Fruit fly (Drosophila melanogaster): ENCODE measurements around the gene CG5122.

The CG5122 gene

DNA sequence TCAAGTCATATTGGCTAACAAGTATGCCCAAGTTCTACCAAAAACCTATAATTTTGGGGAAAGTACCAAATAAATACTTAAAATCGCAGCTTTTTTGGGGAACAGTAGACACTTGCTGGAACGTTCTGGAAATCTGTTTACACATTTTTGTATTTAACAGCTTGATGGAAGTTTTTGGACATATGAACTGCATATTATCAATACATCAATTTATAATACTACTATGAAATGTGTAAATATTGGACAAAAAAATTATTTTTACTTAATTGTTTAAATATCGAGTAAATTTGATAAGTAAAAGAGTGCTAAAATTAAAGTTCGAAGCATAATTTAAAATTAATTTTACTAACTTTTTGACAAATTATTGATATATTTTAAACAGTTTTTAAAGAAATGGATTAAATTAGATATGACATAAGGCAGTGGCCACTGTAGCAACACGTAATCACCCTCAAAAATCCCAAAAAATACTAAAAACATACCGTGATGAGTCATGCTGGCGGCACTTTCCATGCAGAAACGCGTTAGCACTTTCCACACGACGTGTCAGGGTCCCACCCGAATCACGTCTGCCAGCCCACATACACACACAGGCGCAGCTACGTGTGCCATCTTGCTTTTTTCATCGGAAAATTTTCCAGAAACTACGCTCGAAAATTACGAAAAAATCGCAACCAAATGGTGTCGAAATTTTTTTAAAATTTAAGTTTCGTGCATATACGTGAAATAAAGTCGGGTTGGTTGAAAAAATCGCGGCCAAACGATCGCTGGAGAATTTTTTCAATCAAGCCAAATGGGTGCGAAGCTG lies 34.8 kb downstream of the CG5122 start, which contains the start of gene Sirt1 (continued):
- TF ChIP-seq CG6254 (GFP tag; optimal IDR thresholded peaks at IDR 0.05) (peak; percentile 43), CG12659 (GFP tag; optimal IDR thresholded peaks at IDR 0.05) (peak; percentile 93), dm (GFP tag; optimal IDR thresholded peaks at IDR 0.05) (no peak), ind (GFP tag; optimal IDR thresholded peaks at IDR 0.05) (peak; percentile 90), Lpt (GFP tag; optimal IDR thresholded peaks at IDR 0.05) (no peak), CG8290 (GFP tag; optimal IDR thresholded peaks at IDR 0.05) (peak; percentile 83), CG8290 (tag; optimal IDR thresholded peaks at IDR 0.05) (peak; percentile 2 to 7), CG12236 (GFP tag; optimal IDR thresholded peaks at IDR 0.05) (no peak), CG1832 (GFP tag; optimal IDR thresholded peaks at IDR 0.05) (no peak), CG13775 (GFP tag; optimal IDR thresholded peaks at IDR 0.05) (peak; percentile 91), ems (GFP tag; optimal IDR thresholded peaks at IDR 0.05) (no peak), oc (tag; optimal IDR thresholded peaks at IDR 0.05) (no peak), inv (GFP tag; IDR thresholded peaks at IDR 0.05; ENCODE audit: partially characterized antibody) (no peak), CG14014 (GFP tag; IDR thresholded peaks at IDR 0.05) (peak; percentile 74; the same call in 1 of the 2 replicates), Ssrp (tag; optimal IDR thresholded peaks at IDR 0.05) (peak; percentile 93), tin (GFP tag; optimal IDR thresholded peaks at IDR 0.05) (peak; percentile 84), Trl (optimal IDR thresholded peaks at IDR 0.05) (no peak), Trl (GFP tag; optimal IDR thresholded peaks at IDR 0.05) (peak; percentile 14), CG6791 (GFP tag; IDR thresholded peaks at IDR 0.05; ENCODE audit: partially characterized antibody) (0 out of 3 replicates have a peak, but pooled peaks have one; percentile 26), CG3163 (GFP tag; optimal IDR thresholded peaks at IDR 0.05) (no peak), sob (GFP tag; IDR thresholded peaks at IDR 0.05) (peak; percentile 61; the same call in 1 of the 2 replicates), CG10979 (tag; optimal IDR thresholded peaks at IDR 0.05) (peak; percentile 87), CG18619 (GFP tag; optimal IDR thresholded peaks at IDR 0.05) (peak; percentile 89), CG15601 (tag; optimal IDR thresholded peaks at IDR 0.05) (peak; percentile 78), CG15479 (GFP tag; optimal IDR thresholded peaks at IDR 0.05) (no peak), cato (GFP tag; optimal IDR thresholded peaks at IDR 0.05; ENCODE audit: borderline replicate concordance) (peak; percentile 73), CG7786 (GFP tag; optimal IDR thresholded peaks at IDR 0.05) (peak; percentile 16), CG18476 (GFP tag; optimal IDR thresholded peaks at IDR 0.05) (peak; percentile 55), Sin3A (optimal IDR thresholded peaks at IDR 0.05) (no peak), lola (GFP tag; optimal IDR thresholded peaks at IDR 0.05) (peak in 1 of 3 experiments; percentile 93), Max (GFP tag; optimal IDR thresholded peaks at IDR 0.05) (peak; percentile 49), chn (GFP tag; optimal IDR thresholded peaks at IDR 0.05) (peak; percentile 35), CG8478 (optimal IDR thresholded peaks at IDR 0.05) (no peak), vfl (GFP tag; optimal IDR thresholded peaks at IDR 0.05) (peak; percentile 10), H15 (GFP tag; IDR thresholded peaks at IDR 0.05) (peak; percentile 56; the same call in 2 of the 3 replicates), CG4360 (GFP tag; IDR thresholded peaks at IDR 0.05) (no peak), CG3726 (GFP tag; IDR thresholded peaks at IDR 0.05) (peak; percentile 77; the same call in 2 of the 3 replicates), unc-4 (GFP tag; IDR thresholded peaks at IDR 0.05; ENCODE audit: partially characterized antibody) (no peak), CG10543 (GFP tag; optimal IDR thresholded peaks at IDR 0.05) (peak; percentile 73), aop (GFP tag; IDR thresholded peaks at IDR 0.05) (no peak), CG8281 (tag; optimal IDR thresholded peaks at IDR 0.05) (peak; percentile 85), Hr3 (GFP tag; optimal IDR thresholded peaks at IDR 0.05) (peak; percentile 92), Dek (tag; optimal IDR thresholded peaks at IDR 0.05) (peak; percentile 86), abd-A (tag; optimal IDR thresholded peaks at IDR 0.05) (no peak), lilli (GFP tag; optimal IDR thresholded peaks at IDR 0.05) (peak; percentile 76), kah (GFP tag; optimal IDR thresholded peaks at IDR 0.05) (peak; percentile 49), CG4328 (GFP tag; optimal IDR thresholded peaks at IDR 0.05) (peak; percentile 74), mam (GFP tag; optimal IDR thresholded peaks at IDR 0.05) (peak; percentile 59), sug (tag; optimal IDR thresholded peaks at IDR 0.05) (peak; percentile 89), Mes4 (GFP tag; optimal IDR thresholded peaks at IDR 0.05) (no peak)
